Worm (Caenorhabditis elegans): Measurements from ENCODE around the gene nhr-1.

nhr-1 gene

ce11 chrX:17504447-17504846 is 9.4 kb upstream of the nhr-1 start (continued):
- no peak for TF ChIP-seq ceh-20 (GFP tag; IDR thresholded peaks at IDR 0.05)
- TF ChIP-seq dmd-9 (GFP tag; IDR thresholded peaks at IDR 0.05) = no peak
- TF ChIP-seq hlh-11 (tag; optimal IDR thresholded peaks at IDR 0.05) = peak; percentile 74
- TF ChIP-seq T26A8.4 (GFP tag; IDR thresholded peaks at IDR 0.05) = no peak
- no peak for TF ChIP-seq tra-1 (GFP tag; IDR thresholded peaks at IDR 0.05)
- TF ChIP-seq ceh-44 (GFP tag; IDR thresholded peaks at IDR 0.05) = no peak
- TF ChIP-seq nhr-28 (tag; optimal IDR thresholded peaks at IDR 0.05) = peak; percentile 89
- TF ChIP-seq hlh-30 (tag; optimal IDR thresholded peaks at IDR 0.05; ENCODE audit: insufficient read depth) = no peak
- no peak for TF ChIP-seq spr-3 (GFP tag; optimal IDR thresholded peaks at IDR 0.05)
- no peak for TF ChIP-seq nhr-48 (tag; optimal IDR thresholded peaks at IDR 0.05)
- no peak for TF ChIP-seq ceh-28 (tag; optimal IDR thresholded peaks at IDR 0.05)
- no peak for TF ChIP-seq madf-5 (GFP tag; IDR thresholded peaks at IDR 0.05)
- TF ChIP-seq ceh-82 (tag; optimal IDR thresholded peaks at IDR 0.05) = no peak
- TF ChIP-seq saeg-2 (GFP tag; IDR thresholded peaks at IDR 0.05) = no peak
- no peak for TF ChIP-seq R02D3.7 (tag; optimal IDR thresholded peaks at IDR 0.05)
- TF ChIP-seq nhr-237 (tag; optimal IDR thresholded peaks at IDR 0.05) = no peak
- TF ChIP-seq ama-1 (optimal IDR thresholded peaks at IDR 0.05) = no peak
- TF ChIP-seq ZK337.2 (GFP tag; IDR thresholded peaks at IDR 0.05) = no peak
- no peak for TF ChIP-seq madf-9 (GFP tag; conservative IDR thresholded peaks at IDR 0.05)
- TF ChIP-seq daf-16 (GFP tag; optimal IDR thresholded peaks at IDR 0.05) = peak in 1 of 2 experiments; percentile 34
- TF ChIP-seq daf-16 (tag; optimal IDR thresholded peaks at IDR 0.05) = peak; percentile 64
- no peak for TF ChIP-seq ces-1 (GFP tag; optimal IDR thresholded peaks at IDR 0.05)
- no peak for TF ChIP-seq zfp-3 (GFP tag; conservative IDR thresholded peaks at IDR 0.05)
- TF ChIP-seq Y48G9A.11 (GFP tag; IDR thresholded peaks at IDR 0.05) = no peak
- TF ChIP-seq nhr-41 (GFP tag; IDR thresholded peaks at IDR 0.05) = no peak
- no peak for TF ChIP-seq nhr-10 (tag; optimal IDR thresholded peaks at IDR 0.05)
- no peak for TF ChIP-seq mdt-29 (GFP tag; IDR thresholded peaks at IDR 0.05)

ce11 chrX:17505547-17506181 is 8.2 kb upstream of the nhr-1 start:
- TF ChIP-seq saeg-2 (GFP tag; IDR thresholded peaks at IDR 0.05) (0 out of 2 replicates have a peak, but pooled peaks have one; percentile 43), daf-12 (tag; optimal IDR thresholded peaks at IDR 0.05) (no peak), nhr-25 (tag; optimal IDR thresholded peaks at IDR 0.05; ENCODE audit: borderline replicate concordance, insufficient read depth) (peak; percentile 77), mep-1 (tag; optimal IDR thresholded peaks at IDR 0.05) (peak; percentile 84), nhr-6 (tag; optimal IDR thresholded peaks at IDR 0.05) (peak; percentile 26), lsy-2 (tag; optimal IDR thresholded peaks at IDR 0.05) (peak; percentile 74 to 78), aha-1 (tag) (peak; percentile 95), ZK337.2 (GFP tag; IDR thresholded peaks at IDR 0.05) (no peak), unc-130 (GFP tag; optimal IDR thresholded peaks at IDR 0.05) (no peak), nhr-77 (tag; optimal IDR thresholded peaks at IDR 0.05) (peak; percentile 80), dpl-1 (GFP tag; optimal IDR thresholded peaks at IDR 0.05) (peak; percentile 1), zip-2 (tag; optimal IDR thresholded peaks at IDR 0.05) (no peak), unc-62 (GFP tag; optimal IDR thresholded peaks at IDR 0.05 in 1 of 2) (peak in 1 of 2 experiments; percentile 92), unc-62 (tag; optimal IDR thresholded peaks at IDR 0.05) (no peak), tra-1 (GFP tag; IDR thresholded peaks at IDR 0.05) (peak; percentile 92), mes-2 (tag; optimal IDR thresholded peaks at IDR 0.05; ENCODE audit: poor library complexity, severe bottlenecking) (peak; percentile 66), ama-1 (optimal IDR thresholded peaks at IDR 0.05) (no peak), mdl-1 (tag; optimal IDR thresholded peaks at IDR 0.05) (peak; percentile 93 to 94), ceh-20 (GFP tag; IDR thresholded peaks at IDR 0.05) (peak; percentile 88), nhr-28 (tag; optimal IDR thresholded peaks at IDR 0.05) (peak; percentile 73), F37D6.2 (tag; optimal IDR thresholded peaks at IDR 0.05) (peak; percentile 27), ces-1 (GFP tag; optimal IDR thresholded peaks at IDR 0.05) (peak; percentile 52), lin-13 (GFP tag; optimal IDR thresholded peaks at IDR 0.05) (peak; percentile 29), dve-1 (tag; optimal IDR thresholded peaks at IDR 0.05; ENCODE audit: insufficient read depth) (peak; percentile 80), hmg-1.1 (GFP tag; IDR thresholded peaks at IDR 0.05) (peak; percentile 74), hlh-30 (tag; optimal IDR thresholded peaks at IDR 0.05; ENCODE audit: insufficient read depth) (peak; percentile 85), fkh-10 (GFP tag; optimal IDR thresholded peaks at IDR 0.05) (peak; percentile 63), dmd-6 (GFP tag; IDR thresholded peaks at IDR 0.05) (peak; percentile 98), nhr-102 (tag; optimal IDR thresholded peaks at IDR 0.05) (peak; percentile 59), Y48G9A.11 (GFP tag; IDR thresholded peaks at IDR 0.05) (no peak)
